Fruit fly (Drosophila melanogaster): ENCODE data around the gene NfI.

The NfI gene

DNA sequence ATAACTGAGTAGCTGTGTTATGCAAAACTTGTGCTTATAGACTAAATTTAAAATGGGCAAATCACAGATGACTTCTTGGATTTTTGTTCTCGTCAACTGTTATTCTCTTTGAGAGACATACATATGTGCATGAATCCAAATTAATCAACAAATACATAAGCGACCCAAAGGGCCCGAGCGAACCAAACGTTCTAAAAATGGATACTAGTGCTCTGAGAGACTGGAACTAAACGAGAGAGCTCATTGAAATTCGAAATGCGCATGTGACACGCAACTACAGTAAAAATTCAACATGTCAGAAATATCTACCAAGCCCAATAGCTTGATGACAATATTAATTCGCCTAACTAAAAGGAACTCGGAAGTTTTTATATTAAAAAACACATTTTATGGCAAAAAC, at the start of gene NfI:
NfI (minus strand) TSS at position 45 of the 400 bp plus-strand sequence.
- TF ChIP-seq fd96Ca (GFP tag; IDR thresholded peaks at IDR 0.05) = no peak
- no peak for TF ChIP-seq Snoo (tag; optimal IDR thresholded peaks at IDR 0.05)
- TF ChIP-seq D1 (tag; optimal IDR thresholded peaks at IDR 0.05) = no peak
- no peak for TF ChIP-seq gl (tag; optimal IDR thresholded peaks at IDR 0.05)
- no peak for TF ChIP-seq CG32121 (GFP tag; IDR thresholded peaks at IDR 0.05)
- TF ChIP-seq rn (GFP tag; IDR thresholded peaks at IDR 0.05) = no peak
- TF ChIP-seq Pif1A (GFP tag; optimal IDR thresholded peaks at IDR 0.05) = no peak
- TF ChIP-seq CG12605 (GFP tag; IDR thresholded peaks at IDR 0.05) = no peak
- no peak for TF ChIP-seq CG13204 (GFP tag; optimal IDR thresholded peaks at IDR 0.05)
- TF ChIP-seq EcR (GFP tag; optimal IDR thresholded peaks at IDR 0.05) = no peak
- TF ChIP-seq CG9948 (tag; optimal IDR thresholded peaks at IDR 0.05) = no peak
- no peak for TF ChIP-seq CG8301 (tag; optimal IDR thresholded peaks at IDR 0.05)
- no peak for TF ChIP-seq CG10348 (GFP tag; IDR thresholded peaks at IDR 0.05)
- TF ChIP-seq CG15710 (tag; optimal IDR thresholded peaks at IDR 0.05) = no peak
- TF ChIP-seq CG14655 (GFP tag; optimal IDR thresholded peaks at IDR 0.05) = no peak
- no peak for TF ChIP-seq CG4496 (GFP tag; IDR thresholded peaks at IDR 0.05)
- TF ChIP-seq CG17806 (tag; optimal IDR thresholded peaks at IDR 0.05) = no peak
- TF ChIP-seq CG34367 (tag; optimal IDR thresholded peaks at IDR 0.05) = no peak

DNA sequence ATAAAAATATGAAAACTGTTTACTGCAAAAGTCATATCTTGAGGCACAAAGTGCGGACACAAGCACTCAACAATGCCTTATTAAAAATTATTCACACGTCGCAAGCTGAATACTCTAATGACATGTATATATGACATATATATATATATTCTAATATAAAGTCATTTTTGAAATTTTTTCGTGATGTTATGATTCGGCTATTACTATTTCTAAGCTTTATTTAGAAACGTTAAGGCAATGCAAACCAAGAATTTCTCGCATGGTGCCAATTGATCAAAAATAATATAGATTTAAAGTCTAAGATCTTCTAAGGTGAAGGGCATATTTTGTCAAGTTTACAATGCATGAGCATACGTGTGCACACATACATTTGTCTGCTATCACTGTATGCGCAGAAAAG, 42.6 kb upstream of the NfI start:
- TF ChIP-seq CG12605 (GFP tag; IDR thresholded peaks at IDR 0.05) = no peak
- no peak for TF ChIP-seq CG10348 (GFP tag; IDR thresholded peaks at IDR 0.05)
- no peak for TF ChIP-seq CG14655 (GFP tag; optimal IDR thresholded peaks at IDR 0.05)
- TF ChIP-seq CG9948 (tag; optimal IDR thresholded peaks at IDR 0.05) = no peak
- TF ChIP-seq CG15710 (tag; optimal IDR thresholded peaks at IDR 0.05) = no peak
- TF ChIP-seq Snoo (tag; optimal IDR thresholded peaks at IDR 0.05) = no peak
- no peak for TF ChIP-seq CG13204 (GFP tag; optimal IDR thresholded peaks at IDR 0.05)
- no peak for TF ChIP-seq Pif1A (GFP tag; optimal IDR thresholded peaks at IDR 0.05)
- no peak for TF ChIP-seq CG17806 (tag; optimal IDR thresholded peaks at IDR 0.05)
- TF ChIP-seq CG4496 (GFP tag; IDR thresholded peaks at IDR 0.05) = no peak
- no peak for TF ChIP-seq EcR (GFP tag; optimal IDR thresholded peaks at IDR 0.05)
- TF ChIP-seq CG34367 (tag; optimal IDR thresholded peaks at IDR 0.05) = no peak
- TF ChIP-seq CG8159 (tag; optimal IDR thresholded peaks at IDR 0.05) = no peak
- no peak for TF ChIP-seq gl (tag; optimal IDR thresholded peaks at IDR 0.05)
- no peak for TF ChIP-seq fd96Ca (GFP tag; IDR thresholded peaks at IDR 0.05)
- TF ChIP-seq D1 (tag; optimal IDR thresholded peaks at IDR 0.05) = no peak
- no peak for TF ChIP-seq Pif1B (GFP tag; optimal IDR thresholded peaks at IDR 0.05)
- no peak for TF ChIP-seq CG32121 (GFP tag; IDR thresholded peaks at IDR 0.05)
- TF ChIP-seq Ets98B (GFP tag; IDR thresholded peaks at IDR 0.05) = no peak
- no peak for TF ChIP-seq rn (GFP tag; IDR thresholded peaks at IDR 0.05)

dm6 chr4:315322-315721, 39.2 kb upstream of the NfI start:
- TF ChIP-seq Pif1B (GFP tag; optimal IDR thresholded peaks at IDR 0.05) = no peak
- no peak for TF ChIP-seq gl (tag; optimal IDR thresholded peaks at IDR 0.05)
- no peak for TF ChIP-seq CG32121 (GFP tag; IDR thresholded peaks at IDR 0.05)
- no peak for TF ChIP-seq CG34367 (tag; optimal IDR thresholded peaks at IDR 0.05)

dm6 chr4:314672-315266, 38.6 kb upstream of the NfI start, which contains the start of gene Rnf11:
Rnf11 (plus strand) TSS chr4:314923.
- TF ChIP-seq CG9948 (tag; optimal IDR thresholded peaks at IDR 0.05) = peak; percentile 20
- TF ChIP-seq CG14655 (GFP tag; optimal IDR thresholded peaks at IDR 0.05) = no peak
- TF ChIP-seq CG34367 (tag; optimal IDR thresholded peaks at IDR 0.05) = no peak
- peak; percentile 27 for TF ChIP-seq CG15710 (tag; optimal IDR thresholded peaks at IDR 0.05)
- TF ChIP-seq Pif1B (GFP tag; optimal IDR thresholded peaks at IDR 0.05) = no peak

dm6 chr4:313696-314104, 37.5 kb upstream of the NfI start, which contains the start of gene Zip102B:
Zip102B (minus strand) TSS chr4:314087.
- no peak for TF ChIP-seq CG12605 (GFP tag; IDR thresholded peaks at IDR 0.05)
- TF ChIP-seq CG10348 (GFP tag; IDR thresholded peaks at IDR 0.05) = no peak
- no peak for TF ChIP-seq CG32121 (GFP tag; IDR thresholded peaks at IDR 0.05)
- no peak for TF ChIP-seq CG17806 (tag; optimal IDR thresholded peaks at IDR 0.05)
- no peak for TF ChIP-seq D1 (tag; optimal IDR thresholded peaks at IDR 0.05)
- TF ChIP-seq CG8301 (tag; optimal IDR thresholded peaks at IDR 0.05) = no peak
- no peak for TF ChIP-seq gl (tag; optimal IDR thresholded peaks at IDR 0.05)
- TF ChIP-seq rn (GFP tag; IDR thresholded peaks at IDR 0.05) = no peak
- no peak for TF ChIP-seq Pif1A (GFP tag; optimal IDR thresholded peaks at IDR 0.05)
- TF ChIP-seq fd96Ca (GFP tag; IDR thresholded peaks at IDR 0.05) = no peak
- no peak for TF ChIP-seq Snoo (tag; optimal IDR thresholded peaks at IDR 0.05)
- no peak for TF ChIP-seq CG14655 (GFP tag; optimal IDR thresholded peaks at IDR 0.05)
- no peak for TF ChIP-seq Ets98B (GFP tag; IDR thresholded peaks at IDR 0.05)
- TF ChIP-seq CG4496 (GFP tag; IDR thresholded peaks at IDR 0.05) = no peak
- TF ChIP-seq CG34367 (tag; optimal IDR thresholded peaks at IDR 0.05) = no peak
- TF ChIP-seq CG13204 (GFP tag; optimal IDR thresholded peaks at IDR 0.05) = no peak
- no peak for TF ChIP-seq CG9948 (tag; optimal IDR thresholded peaks at IDR 0.05)

- TF ChIP-seq D1 (tag; optimal IDR thresholded peaks at IDR 0.05) = no peak
- no peak for TF ChIP-seq CG4496 (GFP tag; IDR thresholded peaks at IDR 0.05)
- TF ChIP-seq rn (GFP tag; IDR thresholded peaks at IDR 0.05) = no peak
- TF ChIP-seq gl (tag; optimal IDR thresholded peaks at IDR 0.05) = no peak
- no peak for TF ChIP-seq CG13204 (GFP tag; optimal IDR thresholded peaks at IDR 0.05)
- no peak for TF ChIP-seq Pif1A (GFP tag; optimal IDR thresholded peaks at IDR 0.05)
- TF ChIP-seq CG10348 (GFP tag; IDR thresholded peaks at IDR 0.05) = no peak
- TF ChIP-seq fd96Ca (GFP tag; IDR thresholded peaks at IDR 0.05) = no peak
- TF ChIP-seq CG9948 (tag; optimal IDR thresholded peaks at IDR 0.05) = no peak
- no peak for TF ChIP-seq CG15710 (tag; optimal IDR thresholded peaks at IDR 0.05)
- no peak for TF ChIP-seq CG34367 (tag; optimal IDR thresholded peaks at IDR 0.05)
- TF ChIP-seq CG32121 (GFP tag; IDR thresholded peaks at IDR 0.05) = no peak
- TF ChIP-seq Ets98B (GFP tag; IDR thresholded peaks at IDR 0.05) = no peak
- no peak for TF ChIP-seq CG12605 (GFP tag; IDR thresholded peaks at IDR 0.05)
- no peak for TF ChIP-seq CG14655 (GFP tag; optimal IDR thresholded peaks at IDR 0.05)
- no peak for TF ChIP-seq CG17806 (tag; optimal IDR thresholded peaks at IDR 0.05)
- no peak for TF ChIP-seq EcR (GFP tag; optimal IDR thresholded peaks at IDR 0.05)
- no peak for TF ChIP-seq CG8301 (tag; optimal IDR thresholded peaks at IDR 0.05)
- no peak for TF ChIP-seq Pif1B (GFP tag; optimal IDR thresholded peaks at IDR 0.05)
Measured at dm6 chr4:310670-311069, 34.5 kb upstream of the NfI start.

All from whole organism, pupa.